Worm (Caenorhabditis elegans) whole organism, L2 larva: ENCODE data around the gene T09D3.8.

Source experiments
- ama-1 ChIP-seq: fragments of 150-350 bp; optimal IDR thresholded peaks from 2 replicates; lab custom pipeline; 2018; ENCODE audit warnings: inconsistent platforms
- blmp-1 ChIP-seq: sonication (generic microtip); optimal IDR thresholded peaks from 2 replicates; lab custom pipeline; 2017; ENCODE audit warnings: missing genetic modification characterization, mild to moderate bottlenecking, missing compliant biosample characterization, antibody characterized with exemption, moderate library complexity; ENCODE audit not compliant: insufficient read depth
- ceh-82 ChIP-seq: fragments of 150-350 bp; optimal IDR thresholded peaks from 2 replicates; lab custom pipeline; 2014; ENCODE audit warnings: missing biosample characterization, missing genetic modification characterization
- elt-1 ChIP-seq: fragments of 150-350 bp; optimal IDR thresholded peaks from 2 replicates; lab custom pipeline; 2014; ENCODE audit warnings: missing biosample characterization, missing genetic modification characterization
- lin-39 ChIP-seq: fragments of 150-350 bp; optimal IDR thresholded peaks from 2 replicates; lab custom pipeline; 2014; ENCODE audit warnings: missing biosample characterization, missing genetic modification reagents, missing genetic modification characterization
- mdl-1 ChIP-seq, 2 experiments: fragments of 150-350 bp in 1 of 2; sonication (generic microtip) in 1 of 2; optimal IDR thresholded peaks; 2 replicates each; lab custom pipeline; 2017; ENCODE audit warnings: missing biosample characterization in 2 of 2, missing genetic modification characterization in 2 of 2
- nhr-10 ChIP-seq: sonication (generic microtip); optimal IDR thresholded peaks from 2 replicates; lab custom pipeline; 2017; ENCODE audit warnings: missing biosample characterization, missing genetic modification characterization
- snpc-4 ChIP-seq: fragments of 150-350 bp; optimal IDR thresholded peaks from 2 replicates; lab custom pipeline; 2014; ENCODE audit warnings: missing biosample characterization, missing genetic modification characterization
- unc-39 ChIP-seq: fragments of 150-350 bp; optimal IDR thresholded peaks from 2 replicates; lab custom pipeline; 2014; ENCODE audit warnings: missing biosample characterization, missing genetic modification characterization
- unc-62 ChIP-seq: fragments of 150-350 bp; optimal IDR thresholded peaks from 2 replicates; lab custom pipeline; 2014; ENCODE audit warnings: missing biosample characterization, missing genetic modification reagents, missing genetic modification characterization
- zag-1 ChIP-seq: fragments of 150-350 bp; optimal IDR thresholded peaks from 2 replicates; lab custom pipeline; 2014; ENCODE audit warnings: missing biosample characterization, missing genetic modification characterization
- ztf-11 ChIP-seq: sonication (generic microtip); optimal IDR thresholded peaks from 2 replicates; lab custom pipeline; 2017; ENCODE audit warnings: missing biosample characterization, missing genetic modification characterization

ce11 chrV:5362220-5362619 lies 2.7 kb upstream of the T09D3.8 start:
- TF ChIP-seq ceh-82 (tag; lab: Kevin White, UChicago) (no peak), zag-1 (tag; lab: Kevin White, UChicago) (no peak), ama-1 (lab: Kevin White, UChicago) (no peak), unc-39 (tag; lab: Kevin White, UChicago) (no peak), unc-62 (GFP tag; lab: Kevin White, UChicago) (no peak), ztf-11 (tag; lab: Kevin White, UChicago) (no peak), nhr-10 (tag; lab: Kevin White, UChicago) (no peak), elt-1 (tag; lab: Kevin White, UChicago) (no peak), mdl-1 (tag; optimal IDR thresholded peaks at IDR 0.05; lab: Kevin White, UChicago) (no peak), snpc-4 (tag; lab: Kevin White, UChicago) (no peak), blmp-1 (tag; lab: Kevin White, UChicago) (no peak), lin-39 (tag; lab: Kevin White, UChicago) (no peak)
